Worm (Caenorhabditis elegans): ENCODE results near the gene F35G2.5.

DNA sequence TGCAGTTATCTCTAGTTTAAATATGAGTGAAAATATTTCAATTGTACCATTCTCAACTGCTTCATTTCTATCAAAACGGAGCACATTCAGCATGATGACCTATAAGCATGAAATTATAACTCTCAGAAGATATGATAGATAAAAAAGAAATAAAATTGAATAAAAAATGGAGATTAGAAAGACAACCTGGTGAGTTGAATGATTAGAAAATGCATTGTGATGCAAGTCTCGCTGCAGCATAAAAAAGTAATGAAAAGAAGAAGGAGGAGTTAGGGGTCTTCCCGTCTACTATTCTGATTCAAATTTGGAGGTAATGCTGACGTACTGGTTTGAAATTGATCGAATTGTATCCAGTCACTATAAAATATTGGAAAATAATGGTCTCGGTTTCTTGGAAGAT is 25.3 kb downstream of the F35G2.5 start, which contains the start of gene sre-15:
- TF ChIP-seq ztf-18 (tag; optimal IDR thresholded peaks at IDR 0.05) (no peak), D2030.7 (GFP tag; IDR thresholded peaks at IDR 0.05) (no peak), unc-130 (GFP tag; optimal IDR thresholded peaks at IDR 0.05) (no peak), hlh-12 (tag; optimal IDR thresholded peaks at IDR 0.05) (no peak), ztf-3 (GFP tag; optimal IDR thresholded peaks at IDR 0.05) (no peak)

Data from whole organism, young adult.